Fruit fly (Drosophila melanogaster): ENCODE results near the gene SmB.

Gene SmB

dm6 chr2L:10472257-10472656 lies 45.8 kb upstream of the SmB start (continued):
- TF ChIP-seq CG14860 (GFP tag; IDR thresholded peaks at IDR 0.05; ENCODE audit: partially characterized antibody) (no peak), CG4424 (GFP tag; optimal IDR thresholded peaks at IDR 0.05) (no peak), D19B (GFP tag; optimal IDR thresholded peaks at IDR 0.05) (no peak), lbe (GFP tag; optimal IDR thresholded peaks at IDR 0.05) (no peak), stwl (tag; optimal IDR thresholded peaks at IDR 0.05) (no peak), ac (GFP tag; optimal IDR thresholded peaks at IDR 0.05) (no peak), sd (tag; optimal IDR thresholded peaks at IDR 0.05) (no peak), Rfx (GFP tag; IDR thresholded peaks at IDR 0.05) (peak; percentile 19; the same call in 1 of the 2 replicates), MBD-R2 (GFP tag; IDR thresholded peaks at IDR 0.05) (no peak), unc-4 (GFP tag; IDR thresholded peaks at IDR 0.05; ENCODE audit: partially characterized antibody) (no peak), sim (GFP tag; IDR thresholded peaks at IDR 0.05) (no peak), CG8290 (GFP tag; optimal IDR thresholded peaks at IDR 0.05) (no peak), CG8290 (tag; optimal IDR thresholded peaks at IDR 0.05) (peak in 1 of 2 experiments; percentile 3), Sox100B (GFP tag; optimal IDR thresholded peaks at IDR 0.05) (peak; percentile 25), amos (GFP tag; IDR thresholded peaks at IDR 0.05; ENCODE audit: partially characterized antibody) (no peak), Mes4 (GFP tag; optimal IDR thresholded peaks at IDR 0.05) (no peak), repo (GFP tag; optimal IDR thresholded peaks at IDR 0.05) (no peak), sqz (GFP tag; optimal IDR thresholded peaks at IDR 0.05) (no peak), nau (GFP tag; optimal IDR thresholded peaks at IDR 0.05) (no peak), Med (GFP tag) (no peak), HmgZ (tag; optimal IDR thresholded peaks at IDR 0.05) (no peak), ewg (GFP tag; optimal IDR thresholded peaks at IDR 0.05) (no peak), TFAM (GFP tag; optimal IDR thresholded peaks at IDR 0.05) (no peak), CG3847 (GFP tag; IDR thresholded peaks at IDR 0.05) (no peak), CTCF (GFP tag; optimal IDR thresholded peaks at IDR 0.05) (no peak), Ada2b (GFP tag; IDR thresholded peaks at IDR 0.05) (no peak), CG7271 (tag; optimal IDR thresholded peaks at IDR 0.05) (no peak), CG2875 (GFP tag; optimal IDR thresholded peaks at IDR 0.05) (no peak), toy (GFP tag; IDR thresholded peaks at IDR 0.05) (no peak), her (GFP tag; optimal IDR thresholded peaks at IDR 0.05) (no peak), jumu (GFP tag; optimal IDR thresholded peaks at IDR 0.05) (no peak), eyg (GFP tag; optimal IDR thresholded peaks at IDR 0.05) (no peak), Dip2 (GFP tag; IDR thresholded peaks at IDR 0.05) (no peak), Eip74EF (GFP tag; optimal IDR thresholded peaks at IDR 0.05) (no peak), CG10267 (tag; optimal IDR thresholded peaks at IDR 0.05) (no peak), CG12942 (GFP tag; optimal IDR thresholded peaks at IDR 0.05) (no peak), CG18476 (GFP tag; optimal IDR thresholded peaks at IDR 0.05) (no peak)

dm6 chr2L:10470211-10470610 lies 43.8 kb upstream of the SmB start:
- no peak for TF ChIP-seq CG1529 (GFP tag; optimal IDR thresholded peaks at IDR 0.05)
- no peak for TF ChIP-seq Bdp1 (GFP tag; optimal IDR thresholded peaks at IDR 0.05)
- no peak for TF ChIP-seq ssp (GFP tag; IDR thresholded peaks at IDR 0.05)
- TF ChIP-seq dimm (GFP tag; IDR thresholded peaks at IDR 0.05) = no peak
- TF ChIP-seq CG2199 (GFP tag; IDR thresholded peaks at IDR 0.05) = peak; percentile 98
- TF ChIP-seq Nf-YA (GFP tag; IDR thresholded peaks at IDR 0.05) = no peak
- no peak for TF ChIP-seq Hr78 (GFP tag; optimal IDR thresholded peaks at IDR 0.05)
- no peak for TF ChIP-seq cwo (GFP tag; optimal IDR thresholded peaks at IDR 0.05)
- no peak for TF ChIP-seq caup (GFP tag; optimal IDR thresholded peaks at IDR 0.05; ENCODE audit: severe bottlenecking)
- TF ChIP-seq sr (GFP tag; IDR thresholded peaks at IDR 0.05) = 0 out of 3 replicates have a peak, but pooled peaks have one; percentile 37
- TF ChIP-seq Nf-YC (tag; optimal IDR thresholded peaks at IDR 0.05) = no peak
- TF ChIP-seq ara (GFP tag; IDR thresholded peaks at IDR 0.05) = no peak
- no peak for TF ChIP-seq Abd-B (GFP tag; optimal IDR thresholded peaks at IDR 0.05)
- no peak for TF ChIP-seq CG15479 (GFP tag; optimal IDR thresholded peaks at IDR 0.05)
- TF ChIP-seq so (GFP tag; IDR thresholded peaks at IDR 0.05) = 0 out of 3 replicates have a peak, but pooled peaks have one; percentile 36
- TF ChIP-seq Doc3 (GFP tag; IDR thresholded peaks at IDR 0.05; ENCODE audit: partially characterized antibody) = no peak
- TF ChIP-seq CG8290 (GFP tag; optimal IDR thresholded peaks at IDR 0.05) = no peak
- peak in 1 of 2 experiments; percentile 3 for TF ChIP-seq CG8290 (tag; optimal IDR thresholded peaks at IDR 0.05)
- no peak for TF ChIP-seq Jarid2 (GFP tag; optimal IDR thresholded peaks at IDR 0.05)
